Fruit fly (Drosophila melanogaster): Measurements from ENCODE around the gene CG4424.

dm6 chr3R:19999474-19999873, 28.4 kb downstream of the CG4424 start:
- no peak for TF ChIP-seq psq (optimal IDR thresholded peaks at IDR 0.05)
- TF ChIP-seq Sin3A (optimal IDR thresholded peaks at IDR 0.05): no peak
